Fruit fly (Drosophila melanogaster) whole organism, embryonic: ENCODE results near the gene mfr.

Source experiments
- Antp ChIP-seq: fragments of 200-800 bp; sonication (Bioruptor generic); optimal IDR thresholded peaks from 3 replicates; lab custom pipeline; 2016; ENCODE audit warnings: missing biosample characterization, missing genetic modification characterization
- CG1024 ChIP-seq: fragments of 200-800 bp; sonication (Bioruptor generic); IDR thresholded peaks from 2 replicates; pipeline ENCODE4 v1.3.6; 2022; ENCODE audit warnings: missing biosample characterization, missing genetic modification characterization
- CG11247 ChIP-seq: fragments of 200-800 bp; sonication (Bioruptor generic); IDR thresholded peaks from 2 replicates; pipeline ENCODE4 v1.3.6; 2022; ENCODE audit warnings: missing biosample characterization, missing genetic modification characterization
- CG11456 ChIP-seq: fragments of 200-800 bp; sonication (Bioruptor generic); IDR thresholded peaks from 3 replicates; pipeline ENCODE4 v1.3.6; 2022; ENCODE audit warnings: missing biosample characterization, missing genetic modification characterization
- CG12299 ChIP-seq: fragments of 200-800 bp; sonication (Bioruptor generic); optimal IDR thresholded peaks from 2 replicates; lab custom pipeline; 2018; ENCODE audit warnings: missing biosample characterization, mild to moderate bottlenecking, missing genetic modification characterization
- CG15073 ChIP-seq: fragments of 200-800 bp; sonication (Bioruptor generic); optimal IDR thresholded peaks from 2 replicates; lab custom pipeline; 2016; ENCODE audit warnings: missing biosample characterization, missing genetic modification characterization
- CG1647 ChIP-seq: fragments of 200-800 bp; sonication (Bioruptor generic); optimal IDR thresholded peaks from 3 replicates; lab custom pipeline; 2016; ENCODE audit warnings: missing biosample characterization, missing genetic modification characterization
- CG16813 ChIP-seq: fragments of 200-800 bp; sonication (Bioruptor generic); IDR thresholded peaks from 3 replicates; pipeline ENCODE4 v1.3.6; 2022; ENCODE audit warnings: missing biosample characterization, missing genetic modification characterization; ENCODE audit not compliant: partially characterized antibody
- CG16815 ChIP-seq: fragments of 200-800 bp; sonication (Bioruptor generic); optimal IDR thresholded peaks from 3 replicates; lab custom pipeline; 2017; ENCODE audit warnings: missing biosample characterization, mild to moderate bottlenecking, missing genetic modification characterization
- CG17802 ChIP-seq: fragments of 200-800 bp; sonication (Bioruptor generic); optimal IDR thresholded peaks from 2 replicates; lab custom pipeline; 2018; ENCODE audit warnings: missing biosample characterization, mild to moderate bottlenecking, missing genetic modification characterization, moderate library complexity
- CG18619 ChIP-seq: fragments of 200-800 bp; sonication (Bioruptor generic); optimal IDR thresholded peaks from 3 replicates; lab custom pipeline; 2017; ENCODE audit warnings: missing biosample characterization, mild to moderate bottlenecking, missing genetic modification characterization
- CG2875 ChIP-seq: fragments of 200-800 bp; sonication (Bioruptor generic); optimal IDR thresholded peaks from 2 replicates; lab custom pipeline; 2017; ENCODE audit warnings: missing biosample characterization, mild to moderate bottlenecking, missing genetic modification characterization, missing genetic modification reagents
- CG2889 ChIP-seq: fragments of 200-800 bp; sonication (Bioruptor generic); IDR thresholded peaks from 3 replicates; pipeline ENCODE4 v1.3.6; 2022; ENCODE audit warnings: missing biosample characterization, missing genetic modification characterization
- CG3281 ChIP-seq: fragments of 200-800 bp; sonication (Bioruptor generic); optimal IDR thresholded peaks from 3 replicates; lab custom pipeline; 2017; ENCODE audit warnings: missing biosample characterization, mild to moderate bottlenecking, missing genetic modification characterization
- CG3838 ChIP-seq: fragments of 200-800 bp; sonication (Bioruptor generic); optimal IDR thresholded peaks from 3 replicates; lab custom pipeline; 2016; ENCODE audit warnings: missing biosample characterization, missing genetic modification characterization
- CG43689 ChIP-seq: fragments of 200-800 bp; sonication (Bioruptor generic); IDR thresholded peaks from 2 replicates; pipeline ENCODE4 v1.3.6; 2022; ENCODE audit warnings: missing biosample characterization, missing genetic modification characterization
- CG4424 ChIP-seq: fragments of 200-800 bp; sonication (Bioruptor generic); optimal IDR thresholded peaks from 3 replicates; lab custom pipeline; 2016; ENCODE audit warnings: missing biosample characterization, missing genetic modification characterization
- CG6683 ChIP-seq: fragments of 200-800 bp; sonication (Bioruptor generic); optimal IDR thresholded peaks from 2 replicates; lab custom pipeline; 2017; ENCODE audit warnings: missing biosample characterization, mild to moderate bottlenecking, missing genetic modification characterization, missing genetic modification reagents
- CG7786 ChIP-seq: fragments of 200-800 bp; sonication (Bioruptor generic); optimal IDR thresholded peaks from 2 replicates; lab custom pipeline; 2016; ENCODE audit warnings: missing biosample characterization, missing genetic modification characterization
- CG7963 ChIP-seq: fragments of 200-800 bp; sonication (Bioruptor generic); IDR thresholded peaks from 3 replicates; pipeline ENCODE4 v1.3.6; 2022; ENCODE audit warnings: missing biosample characterization, missing genetic modification characterization; ENCODE audit not compliant: partially characterized antibody
- CG8765 ChIP-seq: fragments of 200-800 bp; sonication (Bioruptor generic); IDR thresholded peaks from 2 replicates; pipeline ENCODE4 v1.3.6; 2022; ENCODE audit warnings: missing biosample characterization, missing genetic modification characterization
- CG9797 ChIP-seq: fragments of 200-800 bp; sonication (Bioruptor generic); optimal IDR thresholded peaks from 3 replicates; lab custom pipeline; 2018; ENCODE audit warnings: missing biosample characterization, mild to moderate bottlenecking, missing genetic modification characterization
- CG9817 ChIP-seq: fragments of 200-800 bp; sonication (Bioruptor generic); optimal IDR thresholded peaks from 2 replicates; lab custom pipeline; 2018; ENCODE audit warnings: missing biosample characterization, mild to moderate bottlenecking, missing genetic modification characterization, moderate library complexity
- Doc2 ChIP-seq: fragments of 200-800 bp; sonication (Bioruptor generic); IDR thresholded peaks from 2 replicates; pipeline ENCODE4 v1.3.6; 2022; ENCODE audit warnings: missing biosample characterization, missing genetic modification characterization
- Gsc ChIP-seq: fragments of 200-800 bp; sonication (Bioruptor generic); IDR thresholded peaks from 2 replicates; pipeline ENCODE4 v1.3.6; 2022; ENCODE audit warnings: missing biosample characterization, missing genetic modification characterization
- Hand ChIP-seq: fragments of 200-800 bp; sonication (Bioruptor generic); optimal IDR thresholded peaks from 2 replicates; lab custom pipeline; 2017; ENCODE audit warnings: mild to moderate bottlenecking, missing biosample characterization, missing genetic modification reagents, missing genetic modification characterization
- HmgD ChIP-seq: fragments of 200-800 bp; sonication (Bioruptor generic); optimal IDR thresholded peaks from 3 replicates; lab custom pipeline; 2016; ENCODE audit warnings: missing biosample characterization, missing genetic modification characterization
- Lpt ChIP-seq: fragments of >200 bp; optimal IDR thresholded peaks from 2 replicates; lab custom pipeline; 2018; ENCODE audit warnings: missing biosample characterization, missing genetic modification characterization
- Mes4 ChIP-seq: fragments of 200-800 bp; sonication (Bioruptor generic); optimal IDR thresholded peaks from 2 replicates; lab custom pipeline; 2016; ENCODE audit warnings: missing biosample characterization, missing genetic modification characterization
- Myb ChIP-seq: fragments of 200-800 bp; sonication (Bioruptor generic); optimal IDR thresholded peaks from 2 replicates; lab custom pipeline; 2016; ENCODE audit warnings: missing biosample characterization, missing genetic modification characterization
- Nf-YA ChIP-seq: fragments of 200-800 bp; sonication (Bioruptor generic); IDR thresholded peaks from 2 replicates; pipeline ENCODE4 v1.3.6; 2022; ENCODE audit warnings: missing biosample characterization, missing genetic modification characterization
- Nf-YC ChIP-seq: fragments of 200-800 bp; optimal IDR thresholded peaks from 3 replicates; lab custom pipeline; 2019; ENCODE audit warnings: missing biosample characterization, mild to moderate bottlenecking, missing genetic modification characterization, moderate library complexity
- Optix ChIP-seq: fragments of 200-800 bp; sonication (Bioruptor generic); IDR thresholded peaks from 3 replicates; pipeline ENCODE4 v1.3.6; 2022; ENCODE audit warnings: missing biosample characterization, missing genetic modification characterization
- Ssrp ChIP-seq: fragments of 200-800 bp; sonication (Bioruptor generic); optimal IDR thresholded peaks from 2 replicates; lab custom pipeline; 2018; ENCODE audit warnings: missing biosample characterization, mild to moderate bottlenecking, missing genetic modification characterization, moderate library complexity
- Taf1 ChIP-seq: fragments of 200-800 bp; sonication (Bioruptor generic); IDR thresholded peaks from 2 replicates; pipeline ENCODE4 v1.3.6; 2022; ENCODE audit warnings: missing biosample characterization, missing genetic modification characterization
- ab ChIP-seq: fragments of 200-800 bp; sonication (Bioruptor generic); optimal IDR thresholded peaks from 2 replicates; lab custom pipeline; 2016; ENCODE audit warnings: missing biosample characterization, missing genetic modification characterization
- aop ChIP-seq: fragments of 200-800 bp; sonication (Bioruptor generic); IDR thresholded peaks from 2 replicates; pipeline ENCODE4 v1.3.6; 2022; ENCODE audit warnings: missing biosample characterization, missing genetic modification characterization
- ase ChIP-seq: fragments of 200-800 bp; sonication (Bioruptor generic); IDR thresholded peaks from 3 replicates; pipeline ENCODE4 v1.3.6; 2022; ENCODE audit warnings: missing biosample characterization, missing genetic modification characterization
- btn ChIP-seq: fragments of 200-800 bp; sonication (Bioruptor generic); optimal IDR thresholded peaks from 2 replicates; lab custom pipeline; 2016; ENCODE audit warnings: missing biosample characterization, missing genetic modification characterization
- chm ChIP-seq: fragments of 200-800 bp; sonication (Bioruptor generic); IDR thresholded peaks from 2 replicates; pipeline ENCODE4 v1.3.6; 2022; ENCODE audit warnings: missing biosample characterization, missing genetic modification characterization
- emc ChIP-seq: fragments of 200-800 bp; sonication (Bioruptor generic); optimal IDR thresholded peaks from 2 replicates; lab custom pipeline; 2016; ENCODE audit warnings: missing biosample characterization, missing genetic modification characterization
- eve ChIP-seq, 2 experiments: fragments of >200 bp; optimal IDR thresholded peaks; 2 replicates each; lab custom pipeline; 2017; ENCODE audit warnings: missing biosample characterization in 2 of 2, missing genetic modification characterization in 2 of 2
- ewg ChIP-seq: fragments of 200-800 bp; sonication (Bioruptor generic); optimal IDR thresholded peaks from 3 replicates; lab custom pipeline; 2017; ENCODE audit warnings: mild to moderate bottlenecking, missing biosample characterization, missing genetic modification reagents, missing genetic modification characterization
- her ChIP-seq: fragments of 200-800 bp; sonication (Bioruptor generic); optimal IDR thresholded peaks from 2 replicates; lab custom pipeline; 2016; ENCODE audit warnings: missing biosample characterization, missing genetic modification characterization
- ind ChIP-seq: fragments of 200-800 bp; sonication (Bioruptor generic); optimal IDR thresholded peaks from 3 replicates; lab custom pipeline; 2016; ENCODE audit warnings: missing biosample characterization, missing genetic modification characterization
- kah ChIP-seq: fragments of 200-800 bp; sonication (Bioruptor generic); optimal IDR thresholded peaks from 2 replicates; lab custom pipeline; 2018; ENCODE audit warnings: missing biosample characterization, mild to moderate bottlenecking, missing genetic modification characterization
- kni ChIP-seq: fragments of 200-800 bp; sonication (Bioruptor generic); optimal IDR thresholded peaks from 3 replicates; lab custom pipeline; 2017; ENCODE audit warnings: mild to moderate bottlenecking, missing biosample characterization, missing genetic modification reagents, missing genetic modification characterization
- lab ChIP-seq: fragments of 200-800 bp; sonication (Bioruptor generic); optimal IDR thresholded peaks from 3 replicates; lab custom pipeline; 2017; ENCODE audit warnings: missing biosample characterization, missing genetic modification characterization, mild to moderate bottlenecking, moderate library complexity, missing genetic modification reagents
- nom ChIP-seq: fragments of 200-800 bp; sonication (Bioruptor generic); optimal IDR thresholded peaks from 2 replicates; lab custom pipeline; 2017; ENCODE audit warnings: missing biosample characterization, missing genetic modification characterization, mild to moderate bottlenecking, moderate library complexity, missing genetic modification reagents
- org-1 ChIP-seq: fragments of 200-800 bp; sonication (Bioruptor generic); optimal IDR thresholded peaks from 2 replicates; lab custom pipeline; 2017; ENCODE audit warnings: missing biosample characterization, missing genetic modification characterization
- pum ChIP-seq: fragments of 200-800 bp; sonication (Bioruptor generic); optimal IDR thresholded peaks from 2 replicates; lab custom pipeline; 2016; ENCODE audit warnings: missing biosample characterization, missing genetic modification characterization
- sim ChIP-seq: fragments of 200-800 bp; sonication (Bioruptor generic); IDR thresholded peaks from 2 replicates; pipeline ENCODE4 v1.3.6; 2022; ENCODE audit warnings: missing biosample characterization, missing genetic modification characterization
- slp2 ChIP-seq: fragments of 200-800 bp; sonication (Bioruptor generic); optimal IDR thresholded peaks from 2 replicates; lab custom pipeline; 2016; ENCODE audit warnings: missing biosample characterization, missing genetic modification characterization

mfr gene

dm6 chr3L:8954648-8955033 lies 42.2 kb upstream of the mfr start, which contains the start of gene GNBP3 (continued):
- TF ChIP-seq Ssrp (tag; lab: Kevin White, UChicago) (peak; percentile 28), Optix (no peak), sim (GFP tag; lab: Robert Waterston, UW) (no peak), nom (GFP tag; lab: Kevin White, UChicago) (peak; percentile 91), Antp (GFP tag; lab: Kevin White, UChicago) (no peak), HmgD (GFP tag; lab: Kevin White, UChicago) (no peak), CG43689 (GFP tag; lab: Robert Waterston, UW) (no peak), CG3838 (GFP tag; lab: Kevin White, UChicago) (no peak), org-1 (GFP tag; lab: Kevin White, UChicago) (no peak), CG18619 (peak; percentile 43), CG15073 (GFP tag; lab: Kevin White, UChicago) (no peak), CG7963 (GFP tag; lab: Robert Waterston, UW) (no peak), Gsc (no peak), CG11247 (GFP tag; lab: Robert Waterston, UW) (no peak), CG1024 (0 out of 2 replicates have a peak, but pooled peaks have one; percentile 25), chm (GFP tag; lab: Robert Waterston, UW) (no peak), CG4424 (GFP tag; lab: Kevin White, UChicago) (peak; percentile 25), CG16815 (GFP tag; lab: Kevin White, UChicago) (peak; percentile 49), Taf1 (GFP tag; lab: Robert Waterston, UW) (no peak), her (GFP tag; lab: Kevin White, UChicago) (no peak), CG11456 (no peak), lab (GFP tag; lab: Kevin White, UChicago) (peak; percentile 65), CG12299 (tag; lab: Kevin White, UChicago) (no peak), eve (GFP tag; optimal IDR thresholded peaks at IDR 0.05; lab: Kevin White, UChicago) (no peak), CG1647 (peak; percentile 33), Nf-YA (GFP tag; lab: Robert Waterston, UW) (peak; percentile 55; the same call in 1 of the 2 replicates), Mes4 (GFP tag; lab: Kevin White, UChicago) (no peak), kah (no peak), Hand (GFP tag; lab: Kevin White, UChicago) (no peak), pum (no peak), CG2889 (no peak), CG9797 (GFP tag; lab: Kevin White, UChicago) (peak; percentile 33), CG17802 (tag; lab: Kevin White, UChicago) (no peak), kni (peak; percentile 28), CG7786 (no peak), ab (GFP tag; lab: Kevin White, UChicago) (peak; percentile 1), ind (peak; percentile 40), Nf-YC (peak; percentile 22), CG6683 (GFP tag; lab: Kevin White, UChicago) (peak; percentile 75), CG9817 (peak; percentile 17), Lpt (GFP tag; lab: Kevin White, UChicago) (no peak), Myb (GFP tag; lab: Kevin White, UChicago) (no peak), slp2 (GFP tag; lab: Kevin White, UChicago) (no peak), btn (GFP tag; lab: Kevin White, UChicago) (no peak), CG3281 (GFP tag; lab: Kevin White, UChicago) (peak; percentile 88), CG8765 (GFP tag; lab: Robert Waterston, UW) (no peak), Doc2 (GFP tag; lab: Robert Waterston, UW) (no peak), ewg (GFP tag; lab: Kevin White, UChicago) (no peak), CG2875 (GFP tag; lab: Kevin White, UChicago) (no peak), aop (GFP tag; lab: Robert Waterston, UW) (no peak), emc (GFP tag; lab: Kevin White, UChicago) (no peak), ase (GFP tag; lab: Robert Waterston, UW) (no peak), CG16813 (GFP tag; lab: Robert Waterston, UW) (no peak)
